Fruit fly (Drosophila melanogaster) whole organism, wandering third instar larva: ENCODE measurements around the gene Set2.

Experiments used
- Abd-B ChIP-seq: fragments of >200 bp; optimal IDR thresholded peaks from 2 replicates; lab custom pipeline; 2017; ENCODE audit warnings: missing biosample characterization, missing genetic modification characterization
- CG32264 ChIP-seq: fragments of 200-800 bp; sonication (Bioruptor generic); optimal IDR thresholded peaks from 2 replicates; lab custom pipeline; 2016; ENCODE audit warnings: missing biosample characterization, missing genetic modification characterization
- CG9705 ChIP-seq: fragments of 200-800 bp; sonication (Bioruptor generic); optimal IDR thresholded peaks from 2 replicates; lab custom pipeline; 2018; ENCODE audit warnings: missing biosample characterization, mild to moderate bottlenecking, missing genetic modification characterization
- CrebA ChIP-seq: fragments of 200-800 bp; sonication (Bioruptor generic); optimal IDR thresholded peaks from 2 replicates; lab custom pipeline; 2016; ENCODE audit warnings: missing biosample characterization, mild to moderate bottlenecking, missing genetic modification characterization, borderline replicate concordance
- Dfd ChIP-seq: fragments of >200 bp; optimal IDR thresholded peaks from 2 replicates; lab custom pipeline; 2017; ENCODE audit warnings: missing biosample characterization, missing genetic modification characterization
- Dif ChIP-seq: fragments of 200-275, 200-300 bp; sonication (Bioruptor generic); optimal IDR thresholded peaks from 2 replicates; lab custom pipeline; 2018; ENCODE audit warnings: missing biosample characterization, missing genetic modification characterization; ENCODE audit not compliant: partially characterized antibody
- GATAd ChIP-seq: sonication (Bioruptor generic); optimal IDR thresholded peaks from 2 replicates; lab custom pipeline; 2016; ENCODE audit warnings: missing biosample characterization, missing genetic modification characterization
- HLH106 ChIP-seq: fragments of 200-800 bp; optimal IDR thresholded peaks from 3 replicates; lab custom pipeline; 2019; ENCODE audit warnings: missing biosample characterization, mild to moderate bottlenecking, missing genetic modification characterization, moderate library complexity
- Hnf4 ChIP-seq: fragments of 200-800 bp; sonication (Bioruptor generic); optimal IDR thresholded peaks from 2 replicates; lab custom pipeline; 2016; ENCODE audit warnings: missing biosample characterization, mild to moderate bottlenecking, missing genetic modification characterization
- Hr78 ChIP-seq: fragments of >200 bp; optimal IDR thresholded peaks from 2 replicates; lab custom pipeline; 2017; ENCODE audit warnings: missing biosample characterization, missing genetic modification characterization
- Hr83 ChIP-seq: fragments of 200-300 bp; sonication (Bioruptor generic); optimal IDR thresholded peaks from 2 replicates; lab custom pipeline; 2016; ENCODE audit warnings: missing biosample characterization, mild to moderate bottlenecking, missing genetic modification characterization, moderate library complexity; ENCODE audit not compliant: poor library complexity, severe bottlenecking
- Jra ChIP-seq: sonication (Bioruptor generic); optimal IDR thresholded peaks from 2 replicates; lab custom pipeline; 2016; ENCODE audit warnings: missing biosample characterization, missing genetic modification characterization
- Mio ChIP-seq: sonication (Bioruptor generic); optimal IDR thresholded peaks from 2 replicates; lab custom pipeline; 2016; ENCODE audit warnings: missing biosample characterization, missing genetic modification characterization
- Myc ChIP-seq: fragments of >200 bp; optimal IDR thresholded peaks from 2 replicates; lab custom pipeline; 2017
- N ChIP-seq: fragments of >200 bp; optimal IDR thresholded peaks from 2 replicates; lab custom pipeline; 2018; ENCODE audit warnings: missing biosample characterization, missing external identifiers, missing genetic modification characterization
- OdsH ChIP-seq: fragments of 200-800 bp; sonication (Bioruptor generic); optimal IDR thresholded peaks from 2 replicates; lab custom pipeline; 2016; ENCODE audit warnings: missing biosample characterization, mild to moderate bottlenecking, missing genetic modification characterization
- Rel ChIP-seq, 2 experiments: fragments of 200-800 bp; sonication (Bioruptor generic) in 1 of 2; optimal IDR thresholded peaks; 2 replicates in 1 of 2; 3 replicates in 1 of 2; lab custom pipeline; 2016 to 2019; ENCODE audit warnings: mild to moderate bottlenecking in 2 of 2, missing biosample characterization in 2 of 2, missing genetic modification characterization in 2 of 2, moderate library complexity in 1 of 2
- Sp1 ChIP-seq: fragments of 200-800 bp; sonication (Bioruptor generic); optimal IDR thresholded peaks from 3 replicates; lab custom pipeline; 2019; ENCODE audit warnings: missing biosample characterization, mild to moderate bottlenecking, missing genetic modification characterization, moderate library complexity
- Vsx2 ChIP-seq: fragments of 200-300, 225-300 bp; sonication (Bioruptor generic); optimal IDR thresholded peaks from 2 replicates; lab custom pipeline; 2018; ENCODE audit warnings: missing biosample characterization, missing genetic modification characterization; ENCODE audit not compliant: partially characterized antibody
- br ChIP-seq: fragments of 200-800 bp; sonication (Bioruptor generic); optimal IDR thresholded peaks from 2 replicates; lab custom pipeline; 2016; ENCODE audit warnings: missing biosample characterization, missing genetic modification characterization
- brk ChIP-seq: fragments of 200-800 bp; sonication (Bioruptor generic); optimal IDR thresholded peaks from 2 replicates; lab custom pipeline; 2016; ENCODE audit warnings: missing biosample characterization, mild to moderate bottlenecking, missing genetic modification characterization
- dl ChIP-seq, 2 experiments: fragments of 175-275, 200-275 bp in 1 of 2; fragments of 200-275 bp in 1 of 2; sonication (Bioruptor generic); optimal IDR thresholded peaks; lab custom pipeline; 2018; ENCODE audit warnings: mild to moderate bottlenecking in 2 of 2, missing biosample characterization in 2 of 2, missing genetic modification characterization in 2 of 2, moderate library complexity in 2 of 2; ENCODE audit not compliant: partially characterized antibody in 2 of 2, insufficient read depth in 1 of 2
- dmrt93B ChIP-seq: fragments of 200-800 bp; sonication (Bioruptor generic); optimal IDR thresholded peaks from 2 replicates; lab custom pipeline; 2018; ENCODE audit warnings: missing biosample characterization, mild to moderate bottlenecking, missing genetic modification characterization
- dsf ChIP-seq: sonication (Bioruptor generic); optimal IDR thresholded peaks from 2 replicates; lab custom pipeline; 2016; ENCODE audit warnings: missing biosample characterization, missing genetic modification characterization, borderline replicate concordance
- ey ChIP-seq: fragments of 200-800 bp; sonication (Bioruptor generic); optimal IDR thresholded peaks from 2 replicates; lab custom pipeline; 2016; ENCODE audit warnings: missing biosample characterization, missing genetic modification characterization
- foxo ChIP-seq, 2 experiments: fragments of 200-800 bp; sonication (Bioruptor generic); optimal IDR thresholded peaks; 2 replicates in 1 of 2; 3 replicates in 1 of 2; lab custom pipeline; 2016 to 2017; ENCODE audit warnings: missing biosample characterization in 2 of 2, missing genetic modification characterization in 2 of 2
- fru ChIP-seq: fragments of 200-800 bp; sonication (Bioruptor generic); optimal IDR thresholded peaks from 3 replicates; lab custom pipeline; 2016; ENCODE audit warnings: missing biosample characterization, mild to moderate bottlenecking, missing genetic modification characterization
- h ChIP-seq: fragments of 200-800 bp; sonication (Bioruptor generic); optimal IDR thresholded peaks from 3 replicates; lab custom pipeline; 2016; ENCODE audit warnings: missing biosample characterization, mild to moderate bottlenecking, missing genetic modification characterization
- jim ChIP-seq: fragments of 175-275, 200-325 bp; sonication (Bioruptor generic); optimal IDR thresholded peaks from 2 replicates; lab custom pipeline; 2016; ENCODE audit warnings: missing biosample characterization, mild to moderate bottlenecking, missing genetic modification characterization
- lola ChIP-seq: fragments of >200 bp; optimal IDR thresholded peaks from 2 replicates; lab custom pipeline; 2017; ENCODE audit warnings: missing biosample characterization, missing genetic modification characterization
- pan ChIP-seq: fragments of >200 bp; optimal IDR thresholded peaks from 2 replicates; lab custom pipeline; 2017
- psq ChIP-seq: fragments of 200-800 bp; sonication (Bioruptor generic); optimal IDR thresholded peaks from 3 replicates; lab custom pipeline; 2017; ENCODE audit warnings: missing biosample characterization, mild to moderate bottlenecking, missing genetic modification characterization, moderate library complexity
- rgr ChIP-seq: fragments of 200-800 bp; sonication (Bioruptor generic); optimal IDR thresholded peaks from 3 replicates; lab custom pipeline; 2016; ENCODE audit warnings: missing biosample characterization, mild to moderate bottlenecking, missing genetic modification characterization
- sage ChIP-seq: fragments of 200-800 bp; sonication (Bioruptor generic); optimal IDR thresholded peaks from 2 replicates; lab custom pipeline; 2016; ENCODE audit warnings: missing biosample characterization, mild to moderate bottlenecking, missing genetic modification characterization
- sv ChIP-seq: fragments of 200-800 bp; sonication (Bioruptor generic); optimal IDR thresholded peaks from 3 replicates; lab custom pipeline; 2016; ENCODE audit warnings: missing biosample characterization, missing genetic modification characterization
- tai ChIP-seq: sonication (Bioruptor generic); optimal IDR thresholded peaks from 2 replicates; lab custom pipeline; 2016; ENCODE audit warnings: missing biosample characterization, missing genetic modification characterization
- usp ChIP-seq: fragments of >200 bp; optimal IDR thresholded peaks from 2 replicates; lab custom pipeline; 2017; ENCODE audit warnings: missing biosample characterization, missing genetic modification characterization
- woc ChIP-seq: sonication (Bioruptor generic); optimal IDR thresholded peaks from 2 replicates; lab custom pipeline; 2016; ENCODE audit warnings: missing biosample characterization, mild to moderate bottlenecking, missing genetic modification characterization

Gene Set2

DNA sequence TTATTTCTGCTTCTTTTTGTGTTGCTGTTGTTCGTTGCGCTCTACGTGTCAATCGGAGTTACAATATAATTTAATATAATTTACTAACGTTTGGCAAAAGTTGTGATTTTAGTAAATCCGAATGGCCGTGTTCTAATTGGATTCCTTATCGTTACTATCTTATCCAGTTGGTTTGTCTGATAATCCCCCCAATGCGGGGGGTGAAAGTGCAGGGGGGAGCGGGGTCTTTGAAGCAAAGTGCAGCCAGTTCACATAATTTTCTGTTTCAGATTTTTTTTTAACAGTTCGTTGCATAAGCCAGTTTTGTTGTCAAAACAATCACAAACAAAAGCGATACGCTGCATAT lies 41.4 kb upstream of the Set2 start:
- TF ChIP-seq Sp1 (GFP tag; lab: Kevin White, UChicago) (no peak), Rel (GFP tag; optimal IDR thresholded peaks at IDR 0.05; lab: Kevin White, UChicago) (no peak), Rel (tag; optimal IDR thresholded peaks at IDR 0.05; lab: Kevin White, UChicago) (no peak), Hr78 (GFP tag; lab: Kevin White, UChicago) (no peak), Abd-B (no peak), HLH106 (tag; lab: Kevin White, UChicago) (no peak), h (no peak), Dfd (GFP tag; lab: Kevin White, UChicago) (no peak), br (GFP tag; lab: Kevin White, UChicago) (no peak), psq (GFP tag; lab: Kevin White, UChicago) (no peak), Jra (GFP tag; lab: Kevin White, UChicago) (no peak), jim (GFP tag; lab: Kevin White, UChicago) (no peak), GATAd (no peak)

DNA sequence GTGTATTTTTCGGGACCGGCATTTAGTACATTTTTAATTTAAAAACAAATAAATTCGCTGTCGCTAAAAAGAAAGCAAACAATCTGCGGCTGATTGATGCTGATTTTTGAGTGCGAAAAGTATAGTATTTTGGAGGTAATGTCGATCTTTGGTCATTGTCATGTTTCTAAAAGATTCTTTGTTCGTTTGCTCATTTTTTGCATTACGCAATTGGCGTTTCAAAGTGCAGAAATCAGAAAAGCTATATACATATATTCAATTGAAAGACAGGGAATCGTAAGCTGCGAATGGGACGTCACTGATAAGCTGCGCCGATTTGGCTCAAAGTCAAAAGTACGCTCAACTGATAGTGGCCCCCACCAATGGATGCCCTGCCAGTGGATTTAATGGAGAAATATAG lies 40.5 kb upstream of the Set2 start:
- TF ChIP-seq Dif (GFP tag; lab: Kevin White, UChicago) (no peak), jim (GFP tag; lab: Kevin White, UChicago) (no peak), OdsH (GFP tag; lab: Kevin White, UChicago) (no peak), dmrt93B (no peak), CrebA (GFP tag; lab: Kevin White, UChicago) (no peak), pan (lab: Kevin White, UChicago) (no peak), br (GFP tag; lab: Kevin White, UChicago) (no peak), Dfd (GFP tag; lab: Kevin White, UChicago) (no peak), sage (GFP tag; lab: Kevin White, UChicago) (no peak), usp (no peak), sv (GFP tag; lab: Kevin White, UChicago) (no peak)
- TF ChIP-seq, all 38 proteins: peak for 0

DNA sequence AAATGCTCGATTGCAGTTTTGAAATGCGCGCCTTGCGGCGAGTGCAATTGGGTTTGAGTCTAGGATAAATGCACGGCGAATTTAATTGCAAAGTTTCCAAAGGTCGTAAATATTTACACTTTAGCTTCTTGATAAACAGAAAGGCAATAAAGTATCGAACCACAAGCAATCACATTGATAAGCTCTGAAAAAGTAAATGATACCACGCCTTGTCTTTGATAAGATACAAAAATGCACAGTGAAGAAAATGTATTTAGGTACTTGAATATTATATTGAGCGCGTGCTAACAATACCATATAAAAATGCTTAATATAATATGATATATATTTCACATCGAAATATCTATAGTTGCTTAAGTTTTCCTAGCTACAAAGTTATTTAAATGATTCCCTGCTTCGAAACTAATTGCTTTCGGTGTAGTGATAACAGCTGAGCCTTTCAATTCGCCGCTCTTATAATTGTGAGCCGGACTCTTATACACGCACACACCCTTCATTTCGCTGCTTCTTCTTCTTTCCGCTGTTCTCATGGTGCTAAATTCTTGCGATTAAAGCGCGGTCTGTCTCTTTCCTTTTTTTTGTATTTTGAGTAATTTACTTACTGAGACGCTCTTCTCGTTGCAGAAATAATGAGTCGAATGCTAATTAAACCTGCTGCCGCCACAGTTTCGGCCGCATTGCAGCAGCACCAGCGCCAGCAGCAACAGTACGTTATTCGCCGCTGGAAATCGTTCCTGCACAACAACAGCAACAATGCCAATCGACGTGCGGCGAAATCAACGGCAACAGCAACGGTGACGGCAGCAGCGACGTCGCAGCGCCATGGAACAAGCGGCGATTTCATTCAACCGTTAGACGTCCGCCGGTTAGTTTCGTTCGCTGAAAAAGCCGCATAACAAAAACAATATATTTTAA lies 39.5 kb upstream of the Set2 start:
- peak in 1 of 2 experiments; percentile 0 for TF ChIP-seq dl (GFP tag; optimal IDR thresholded peaks at IDR 0.05; lab: Kevin White, UChicago; ENCODE audit: insufficient read depth in 1 of 2, partially characterized antibody in 2 of 2)
- peak; percentile 37 for TF ChIP-seq GATAd
- peak in 1 of 2 experiments; percentile 70 for TF ChIP-seq foxo (GFP tag; optimal IDR thresholded peaks at IDR 0.05; lab: Kevin White, UChicago)
- no peak for TF ChIP-seq lola (GFP tag; lab: Kevin White, UChicago)
- no peak for TF ChIP-seq jim (GFP tag; lab: Kevin White, UChicago)
- TF ChIP-seq Vsx2 (GFP tag; lab: Kevin White, UChicago) = no peak
- peak; percentile 75 for TF ChIP-seq woc (GFP tag; lab: Kevin White, UChicago)
- no peak for TF ChIP-seq tai (GFP tag; lab: Kevin White, UChicago)
- peak; percentile 94 for TF ChIP-seq Sp1 (GFP tag; lab: Kevin White, UChicago)
- peak; percentile 90 for TF ChIP-seq HLH106 (tag; lab: Kevin White, UChicago)
- TF ChIP-seq Dfd (GFP tag; lab: Kevin White, UChicago) = no peak
- peak; percentile 71 for TF ChIP-seq dmrt93B
- TF ChIP-seq Hnf4 (GFP tag; lab: Kevin White, UChicago) = peak; percentile 76
- no peak for TF ChIP-seq Hr78 (GFP tag; lab: Kevin White, UChicago)
- peak; percentile 63 for TF ChIP-seq sv (GFP tag; lab: Kevin White, UChicago)
- TF ChIP-seq CG32264 (GFP tag; lab: Kevin White, UChicago) = no peak
- TF ChIP-seq sage (GFP tag; lab: Kevin White, UChicago) = peak; percentile 61
- peak; percentile 69 for TF ChIP-seq CG9705 (GFP tag; lab: Kevin White, UChicago)
- TF ChIP-seq h = peak; percentile 92
- TF ChIP-seq N = no peak
- no peak for TF ChIP-seq Mio
- no peak for TF ChIP-seq Abd-B
- peak; percentile 92 for TF ChIP-seq rgr (GFP tag; lab: Kevin White, UChicago)
- no peak for TF ChIP-seq pan (lab: Kevin White, UChicago)
- TF ChIP-seq CrebA (GFP tag; lab: Kevin White, UChicago) = no peak
- no peak for TF ChIP-seq Rel (GFP tag; optimal IDR thresholded peaks at IDR 0.05; lab: Kevin White, UChicago)
- TF ChIP-seq Rel (tag; optimal IDR thresholded peaks at IDR 0.05; lab: Kevin White, UChicago) = peak; percentile 57
- no peak for TF ChIP-seq usp
- peak; percentile 79 for TF ChIP-seq br (GFP tag; lab: Kevin White, UChicago)
- TF ChIP-seq fru = peak; percentile 53
- no peak for TF ChIP-seq Hr83 (GFP tag; lab: Kevin White, UChicago)
- peak; percentile 55 for TF ChIP-seq dsf (GFP tag; lab: Kevin White, UChicago)
- peak; percentile 87 for TF ChIP-seq OdsH (GFP tag; lab: Kevin White, UChicago)
- peak; percentile 82 for TF ChIP-seq psq (GFP tag; lab: Kevin White, UChicago)
- TF ChIP-seq Jra (GFP tag; lab: Kevin White, UChicago) = peak; percentile 44
- peak; percentile 1 for TF ChIP-seq Myc (lab: Kevin White, UChicago)
- TF ChIP-seq brk (GFP tag; lab: Kevin White, UChicago) = peak; percentile 91
- TF ChIP-seq ey = peak; percentile 83
- TF ChIP-seq Dif (GFP tag; lab: Kevin White, UChicago) = no peak
